Worm (Caenorhabditis elegans) whole organism, late embryonic: ENCODE results near the gene scl-7.

Experiments used
- C38D4.7 ChIP-seq: fragments of 200-800 bp; sonication (Bioruptor generic); optimal IDR thresholded peaks from 2 replicates; lab custom pipeline; 2018; ENCODE audit warnings: mild to moderate bottlenecking, missing genetic modification characterization, moderate library complexity, missing compliant biosample characterization
- F13H6.1 ChIP-seq: sonication (generic microtip); optimal IDR thresholded peaks from 2 replicates; lab custom pipeline; 2016; ENCODE audit warnings: missing genetic modification characterization, missing compliant biosample characterization
- K09A11.1 ChIP-seq: sonication (generic microtip); optimal IDR thresholded peaks from 2 replicates; lab custom pipeline; 2017; ENCODE audit warnings: antibody characterized with exemption, mild to moderate bottlenecking, missing genetic modification characterization, missing compliant biosample characterization; ENCODE audit not compliant: insufficient read depth
- T23F11.4 ChIP-seq: fragments of 200-800 bp; sonication (Bioruptor generic); optimal IDR thresholded peaks from 2 replicates; lab custom pipeline; 2018; ENCODE audit warnings: mild to moderate bottlenecking, missing genetic modification characterization, missing compliant biosample characterization
- ceh-18 ChIP-seq: sonication (generic microtip); optimal IDR thresholded peaks from 2 replicates; lab custom pipeline; 2016; ENCODE audit warnings: missing genetic modification characterization, missing compliant biosample characterization
- ceh-22 ChIP-seq: sonication (generic microtip); optimal IDR thresholded peaks from 2 replicates; lab custom pipeline; 2017; ENCODE audit warnings: missing biosample characterization, missing genetic modification characterization
- ceh-24 ChIP-seq: sonication (generic microtip); optimal IDR thresholded peaks from 2 replicates; lab custom pipeline; 2016; ENCODE audit warnings: mild to moderate bottlenecking, missing genetic modification characterization, missing compliant biosample characterization
- ceh-31 ChIP-seq: sonication (generic microtip); optimal IDR thresholded peaks from 2 replicates; lab custom pipeline; 2016; ENCODE audit warnings: missing genetic modification characterization, missing compliant biosample characterization
- ceh-48 ChIP-seq: sonication (generic microtip); optimal IDR thresholded peaks from 2 replicates; lab custom pipeline; 2016; ENCODE audit warnings: missing genetic modification characterization, inconsistent platforms, missing compliant biosample characterization
- che-1 ChIP-seq: sonication (generic microtip); optimal IDR thresholded peaks from 2 replicates; lab custom pipeline; 2016; ENCODE audit warnings: mild to moderate bottlenecking, missing genetic modification characterization, missing compliant biosample characterization
- dmd-4 ChIP-seq: sonication (generic microtip); optimal IDR thresholded peaks from 2 replicates; lab custom pipeline; 2016; ENCODE audit warnings: borderline replicate concordance, missing genetic modification characterization, missing compliant biosample characterization
- dve-1 ChIP-seq: sonication (generic microtip); optimal IDR thresholded peaks from 2 replicates; lab custom pipeline; 2017; ENCODE audit warnings: antibody characterized with exemption, mild to moderate bottlenecking, missing genetic modification characterization, missing compliant biosample characterization
- elt-2 ChIP-seq: sonication (generic microtip); optimal IDR thresholded peaks from 2 replicates; lab custom pipeline; 2016; ENCODE audit warnings: missing genetic modification reagents, missing genetic modification characterization, missing compliant biosample characterization
- ets-4 ChIP-seq: sonication (generic microtip); optimal IDR thresholded peaks from 2 replicates; lab custom pipeline; 2016; ENCODE audit warnings: missing genetic modification characterization, missing compliant biosample characterization
- eyg-1 ChIP-seq: sonication (generic microtip); optimal IDR thresholded peaks from 2 replicates; lab custom pipeline; 2016; ENCODE audit warnings: missing genotype, missing genetic modification characterization, missing compliant biosample characterization
- fax-1 ChIP-seq: sonication (generic microtip); optimal IDR thresholded peaks from 2 replicates; lab custom pipeline; 2016; ENCODE audit warnings: missing genotype, missing genetic modification characterization, missing compliant biosample characterization
- gmeb-2 ChIP-seq: sonication (generic microtip); optimal IDR thresholded peaks from 2 replicates; lab custom pipeline; 2016; ENCODE audit warnings: missing genetic modification characterization, inconsistent platforms, missing compliant biosample characterization
- hlh-13 ChIP-seq: fragments of 200-800 bp; sonication (Bioruptor generic); optimal IDR thresholded peaks from 2 replicates; lab custom pipeline; 2018; ENCODE audit warnings: mild to moderate bottlenecking, missing genetic modification characterization, missing compliant biosample characterization
- hlh-15 ChIP-seq: sonication (generic microtip); optimal IDR thresholded peaks from 2 replicates; lab custom pipeline; 2016; ENCODE audit warnings: missing genetic modification characterization, missing compliant biosample characterization
- hlh-30 ChIP-seq: sonication (generic microtip); optimal IDR thresholded peaks from 2 replicates; lab custom pipeline; 2017; ENCODE audit warnings: antibody characterized with exemption, missing genetic modification characterization, missing compliant biosample characterization; ENCODE audit not compliant: insufficient read depth
- lim-6 ChIP-seq: sonication (generic microtip); optimal IDR thresholded peaks from 2 replicates; lab custom pipeline; 2016; ENCODE audit warnings: missing genetic modification characterization, missing compliant biosample characterization
- nfya-1 ChIP-seq: sonication (generic microtip); optimal IDR thresholded peaks from 2 replicates; lab custom pipeline; 2017; ENCODE audit warnings: missing genetic modification characterization, mild to moderate bottlenecking, missing compliant biosample characterization, antibody characterized with exemption, moderate library complexity
- nhr-232 ChIP-seq: sonication (generic microtip); optimal IDR thresholded peaks from 2 replicates; lab custom pipeline; 2016; ENCODE audit warnings: missing genetic modification characterization, missing compliant biosample characterization
- npax-4 ChIP-seq: sonication (generic microtip); optimal IDR thresholded peaks from 2 replicates; lab custom pipeline; 2016; ENCODE audit warnings: missing genetic modification characterization, missing compliant biosample characterization
- pag-3 ChIP-seq: sonication (generic microtip); optimal IDR thresholded peaks from 2 replicates; lab custom pipeline; 2016; ENCODE audit warnings: missing compliant biosample characterization, missing genetic modification characterization, borderline replicate concordance
- pros-1 ChIP-seq: fragments of 150-350 bp; optimal IDR thresholded peaks from 2 replicates; lab custom pipeline; 2014; ENCODE audit warnings: missing biosample characterization, missing genetic modification reagents, missing genetic modification characterization
- sox-2 ChIP-seq: fragments of 200-800 bp; sonication (Bioruptor generic); IDR thresholded peaks from 2 replicates; pipeline ENCODE4 v1.3.6; 2022; ENCODE audit warnings: missing genetic modification reagents, missing genetic modification characterization, missing compliant biosample characterization
- sox-4 ChIP-seq: sonication (generic microtip); optimal IDR thresholded peaks from 2 replicates; lab custom pipeline; 2017; ENCODE audit warnings: mild to moderate bottlenecking, missing genetic modification characterization, inconsistent platforms, missing compliant biosample characterization
- syd-9 ChIP-seq: sonication (generic microtip); optimal IDR thresholded peaks from 2 replicates; lab custom pipeline; 2016; ENCODE audit warnings: mild to moderate bottlenecking, missing genetic modification characterization, moderate library complexity, missing compliant biosample characterization
- tbx-2 ChIP-seq: sonication (generic microtip); optimal IDR thresholded peaks from 2 replicates; lab custom pipeline; 2016; ENCODE audit warnings: missing genetic modification characterization, missing compliant biosample characterization
- unc-86 ChIP-seq: sonication (generic microtip); optimal IDR thresholded peaks from 2 replicates; lab custom pipeline; 2016; ENCODE audit warnings: missing genetic modification characterization, missing compliant biosample characterization

The scl-7 gene

ce11 chrIV:13108430-13108829, 38.2 kb downstream of the scl-7 start:
- TF ChIP-seq T23F11.4 (GFP tag; lab: Kevin White, UChicago) = no peak

- TF ChIP-seq K09A11.1 (tag; lab: Kevin White, UChicago) (no peak), hlh-13 (GFP tag; lab: Kevin White, UChicago) (no peak), ceh-48 (tag; lab: Kevin White, UChicago) (no peak), tbx-2 (tag; lab: Kevin White, UChicago) (no peak)
Observed at ce11 chrIV:13109751-13110150, 39.5 kb downstream of the scl-7 start, which contains the start of gene best-1. Gene best-1 (minus strand): TSS chrIV:13109779.

ce11 chrIV:13110876-13111275, 40.6 kb downstream of the scl-7 start:
- TF ChIP-seq che-1 (tag; lab: Kevin White, UChicago) = no peak
- no peak for TF ChIP-seq dve-1 (tag; lab: Kevin White, UChicago)
- TF ChIP-seq ceh-24 (tag; lab: Kevin White, UChicago) = no peak
- TF ChIP-seq hlh-30 (tag; lab: Kevin White, UChicago) = no peak
- TF ChIP-seq sox-2 (GFP tag; lab: Robert Waterston, UW) = no peak
- TF ChIP-seq eyg-1 = no peak
- no peak for TF ChIP-seq pag-3 (tag; lab: Kevin White, UChicago)
- no peak for TF ChIP-seq nfya-1 (tag; lab: Kevin White, UChicago)
- TF ChIP-seq ceh-18 = no peak
- TF ChIP-seq F13H6.1 = no peak
- TF ChIP-seq dmd-4 = no peak
- TF ChIP-seq npax-4 (tag; lab: Kevin White, UChicago) = no peak
- TF ChIP-seq pros-1 (tag; lab: Kevin White, UChicago) = no peak
- TF ChIP-seq K09A11.1 (tag; lab: Kevin White, UChicago) = no peak
- TF ChIP-seq C38D4.7 (GFP tag; lab: Kevin White, UChicago) = no peak
- TF ChIP-seq elt-2 (tag; lab: Kevin White, UChicago) = no peak
- TF ChIP-seq fax-1 (tag; lab: Kevin White, UChicago) = no peak
- no peak for TF ChIP-seq sox-4 (tag; lab: Kevin White, UChicago)
- no peak for TF ChIP-seq ceh-31 (tag; lab: Kevin White, UChicago)

ce11 chrIV:13112982-13113381, 42.7 kb downstream of the scl-7 start, which contains the start of gene best-2:
Gene best-2 (minus strand): TSS chrIV:13113082.
- TF ChIP-seq C38D4.7 (GFP tag; lab: Kevin White, UChicago) (no peak), ceh-48 (tag; lab: Kevin White, UChicago) (no peak), unc-86 (tag; lab: Kevin White, UChicago) (no peak), ceh-22 (tag; lab: Kevin White, UChicago) (no peak), ceh-24 (tag; lab: Kevin White, UChicago) (no peak), hlh-15 (tag; lab: Kevin White, UChicago) (no peak), nhr-232 (tag; lab: Kevin White, UChicago) (no peak), T23F11.4 (GFP tag; lab: Kevin White, UChicago) (no peak), hlh-30 (tag; lab: Kevin White, UChicago) (no peak), npax-4 (tag; lab: Kevin White, UChicago) (no peak), gmeb-2 (no peak)

ce11 chrIV:13116679-13117078, 46.4 kb downstream of the scl-7 start:
- TF ChIP-seq pag-3 (tag; lab: Kevin White, UChicago) (no peak), ceh-18 (no peak), gmeb-2 (no peak), ets-4 (tag; lab: Kevin White, UChicago) (no peak), lim-6 (tag; lab: Kevin White, UChicago) (no peak), ceh-48 (tag; lab: Kevin White, UChicago) (no peak), syd-9 (tag; lab: Kevin White, UChicago) (no peak)
